Worm (Caenorhabditis elegans): ENCODE data around the gene Y97E10AR.1.
A peak's percentile ranks its signal among the peaks of the same experiment; 100 is the strongest.

The Y97E10AR.1 gene

ce11 chrV:8034811-8035210 is 33.5 kb downstream of the Y97E10AR.1 start, which contains the start of gene algn-12:
TSS of gene algn-12 (plus strand) at chrV:8035111.
- TF ChIP-seq nhr-41 (GFP tag; IDR thresholded peaks at IDR 0.05) = no peak
- no peak for TF ChIP-seq dmd-6 (GFP tag; IDR thresholded peaks at IDR 0.05)
- no peak for TF ChIP-seq F26F4.8 (GFP tag; conservative IDR thresholded peaks at IDR 0.05)
- TF ChIP-seq ceh-20 (GFP tag; IDR thresholded peaks at IDR 0.05) = no peak
- no peak for TF ChIP-seq mdt-29 (GFP tag; IDR thresholded peaks at IDR 0.05)
- no peak for TF ChIP-seq unc-130 (GFP tag; optimal IDR thresholded peaks at IDR 0.05)
- TF ChIP-seq ztf-7 (tag; optimal IDR thresholded peaks at IDR 0.05) = no peak
- TF ChIP-seq lin-29 (GFP tag; IDR thresholded peaks at IDR 0.05) = no peak
- TF ChIP-seq nhr-10 (tag; optimal IDR thresholded peaks at IDR 0.05) = no peak

- TF ChIP-seq daf-8 (GFP tag; IDR thresholded peaks at IDR 0.05) = no peak
- no peak for TF ChIP-seq tra-1 (GFP tag; IDR thresholded peaks at IDR 0.05)
- no peak for TF ChIP-seq attf-4 (tag; optimal IDR thresholded peaks at IDR 0.05)
- TF ChIP-seq ceh-62 (tag; optimal IDR thresholded peaks at IDR 0.05) = no peak
- no peak for TF ChIP-seq mes-2 (tag; optimal IDR thresholded peaks at IDR 0.05; ENCODE audit: poor library complexity, severe bottlenecking)
- no peak for TF ChIP-seq fkh-10 (GFP tag; optimal IDR thresholded peaks at IDR 0.05)
These were observed 34.7 kb downstream of the Y97E10AR.1 start, which contains the start of gene ZC513.14 for ce11 chrV:8035947-8036346. TSS of gene ZC513.14 (minus strand) at chrV:8036047.

ce11 chrV:8039085-8039525 is 37.8 kb downstream of the Y97E10AR.1 start:
- TF ChIP-seq lim-7 (GFP tag; IDR thresholded peaks at IDR 0.05) (no peak), duxl-1 (tag; optimal IDR thresholded peaks at IDR 0.05; ENCODE audit: poor library complexity) (peak; percentile 83), nhr-28 (tag; optimal IDR thresholded peaks at IDR 0.05) (no peak), hlh-30 (tag; optimal IDR thresholded peaks at IDR 0.05; ENCODE audit: insufficient read depth) (no peak), unc-130 (GFP tag; optimal IDR thresholded peaks at IDR 0.05) (no peak), mes-2 (tag; optimal IDR thresholded peaks at IDR 0.05; ENCODE audit: poor library complexity, severe bottlenecking) (peak; percentile 0), aha-1 (tag) (peak; percentile 52), mep-1 (tag; optimal IDR thresholded peaks at IDR 0.05) (peak; percentile 79), fkh-10 (GFP tag; optimal IDR thresholded peaks at IDR 0.05) (no peak), dmd-8 (GFP tag; IDR thresholded peaks at IDR 0.05) (no peak), pha-4 (GFP tag; IDR thresholded peaks at IDR 0.05) (0 out of 2 replicates have a peak, but pooled peaks have one; percentile 9), pha-4 (tag; optimal IDR thresholded peaks at IDR 0.05) (no peak), attf-4 (tag; optimal IDR thresholded peaks at IDR 0.05) (peak; percentile 30), dmd-9 (GFP tag; IDR thresholded peaks at IDR 0.05) (no peak), nhr-102 (tag; optimal IDR thresholded peaks at IDR 0.05) (peak; percentile 44), spr-1 (tag; optimal IDR thresholded peaks at IDR 0.05) (peak; percentile 61), hlh-11 (tag; optimal IDR thresholded peaks at IDR 0.05) (peak; percentile 15), ceh-82 (tag; optimal IDR thresholded peaks at IDR 0.05) (no peak), lin-1 (GFP tag; IDR thresholded peaks at IDR 0.05) (peak; percentile 52; the same call in 1 of the 2 replicates), ama-1 (optimal IDR thresholded peaks at IDR 0.05) (no peak), mdt-29 (GFP tag; IDR thresholded peaks at IDR 0.05) (no peak), dve-1 (tag; optimal IDR thresholded peaks at IDR 0.05; ENCODE audit: insufficient read depth) (peak; percentile 16), nhr-42 (GFP tag; IDR thresholded peaks at IDR 0.05) (no peak), nhr-48 (tag; optimal IDR thresholded peaks at IDR 0.05) (no peak), daf-19 (GFP tag; conservative IDR thresholded peaks at IDR 0.05) (no peak), lsy-2 (tag; optimal IDR thresholded peaks at IDR 0.05) (peak in 1 of 2 experiments; percentile 47), zfp-3 (GFP tag; conservative IDR thresholded peaks at IDR 0.05) (peak; percentile 82; the same call in 1 of the 2 replicates), tra-1 (GFP tag; IDR thresholded peaks at IDR 0.05) (peak; percentile 19; the same call in 1 of the 2 replicates), ceh-62 (tag; optimal IDR thresholded peaks at IDR 0.05) (no peak), madf-5 (GFP tag; IDR thresholded peaks at IDR 0.05) (no peak), T26A8.4 (GFP tag; IDR thresholded peaks at IDR 0.05) (peak; percentile 57; the same call in 1 of the 2 replicates), ceh-44 (GFP tag; IDR thresholded peaks at IDR 0.05) (no peak), nhr-25 (tag; optimal IDR thresholded peaks at IDR 0.05; ENCODE audit: borderline replicate concordance, insufficient read depth) (peak; percentile 85), nhr-111 (GFP tag; optimal IDR thresholded peaks at IDR 0.05) (peak; percentile 24)
